Worm (Caenorhabditis elegans) whole organism, young adult: ENCODE data around the gene F18A1.7.

Source experiments
- B0261.1 ChIP-seq: sonication (generic microtip); optimal IDR thresholded peaks from 2 replicates; lab custom pipeline; 2016; ENCODE audit warnings: mild to moderate bottlenecking, missing genetic modification characterization, moderate library complexity, missing compliant biosample characterization
- B0336.3 ChIP-seq: fragments of 200-800 bp; sonication (Bioruptor generic); IDR thresholded peaks from 2 replicates; pipeline ENCODE4 v1.3.6; 2022; ENCODE audit warnings: missing genetic modification characterization, missing compliant biosample characterization
- C06A6.2 ChIP-seq: fragments of 200-800 bp; sonication (Bioruptor generic); conservative IDR thresholded peaks from 2 replicates; pipeline ENCODE4 v1.3.6; 2022; ENCODE audit warnings: missing genetic modification characterization, missing compliant biosample characterization
- F37B4.10 ChIP-seq: fragments of 200-800 bp; sonication (Bioruptor generic); IDR thresholded peaks from 2 replicates; pipeline ENCODE4 v1.3.6; 2022; ENCODE audit warnings: missing genetic modification characterization, missing compliant biosample characterization
- T07F8.4 ChIP-seq: sonication (generic microtip); optimal IDR thresholded peaks from 2 replicates; lab custom pipeline; 2016; ENCODE audit warnings: mild to moderate bottlenecking, missing genetic modification characterization, moderate library complexity, missing compliant biosample characterization
- aptf-2 ChIP-seq: fragments of 200-800 bp; sonication (Bioruptor generic); conservative IDR thresholded peaks from 2 replicates; pipeline ENCODE4 v1.3.6; 2022; ENCODE audit warnings: missing genetic modification reagents, missing genetic modification characterization, missing compliant biosample characterization
- atf-7 ChIP-seq: sonication (generic microtip); optimal IDR thresholded peaks from 2 replicates; lab custom pipeline; 2017; ENCODE audit warnings: mild to moderate bottlenecking, missing genetic modification characterization, missing compliant biosample characterization
- attf-3 ChIP-seq: fragments of 200-800 bp; sonication (Bioruptor generic); conservative IDR thresholded peaks from 2 replicates; pipeline ENCODE4 v1.3.6; 2022; ENCODE audit warnings: missing genetic modification reagents, missing genetic modification characterization, missing compliant biosample characterization
- bed-2 ChIP-seq: fragments of 200-800 bp; sonication (Bioruptor generic); IDR thresholded peaks from 2 replicates; pipeline ENCODE4 v1.3.6; 2022; ENCODE audit warnings: missing genetic modification reagents, missing genetic modification characterization, missing compliant biosample characterization
- ceh-58 ChIP-seq: fragments of 200-800 bp; sonication (Bioruptor generic); IDR thresholded peaks from 2 replicates; pipeline ENCODE4 v1.3.6; 2022; ENCODE audit warnings: missing genetic modification characterization, missing compliant biosample characterization
- ceh-79 ChIP-seq: sonication (generic microtip); optimal IDR thresholded peaks from 2 replicates; lab custom pipeline; 2017; ENCODE audit warnings: mild to moderate bottlenecking, missing genetic modification characterization, missing compliant biosample characterization
- chd-7 ChIP-seq: sonication (generic microtip); optimal IDR thresholded peaks from 2 replicates; lab custom pipeline; 2016; ENCODE audit warnings: mild to moderate bottlenecking, missing genetic modification characterization, moderate library complexity, missing compliant biosample characterization
- egl-18 ChIP-seq: fragments of 200-800 bp; sonication (Bioruptor generic); IDR thresholded peaks from 2 replicates; pipeline ENCODE4 v1.3.6; 2022; ENCODE audit warnings: missing genetic modification reagents, missing genetic modification characterization, missing compliant biosample characterization
- egrh-3 ChIP-seq: fragments of 200-800 bp; sonication (Bioruptor generic); IDR thresholded peaks from 2 replicates; pipeline ENCODE4 v1.3.6; 2022; ENCODE audit warnings: missing genetic modification reagents, missing genetic modification characterization, missing compliant biosample characterization
- fkh-3 ChIP-seq: sonication (generic microtip); optimal IDR thresholded peaks from 2 replicates; lab custom pipeline; 2016; ENCODE audit warnings: mild to moderate bottlenecking, missing genetic modification characterization, missing compliant biosample characterization
- let-526 ChIP-seq: fragments of 200-800 bp; sonication (Bioruptor generic); IDR thresholded peaks from 2 replicates; pipeline ENCODE4 v1.3.6; 2022; ENCODE audit warnings: missing genetic modification reagents, missing genetic modification characterization, missing compliant biosample characterization
- madf-8 ChIP-seq: fragments of 200-800 bp; sonication (Bioruptor generic); conservative IDR thresholded peaks from 2 replicates; pipeline ENCODE4 v1.3.6; 2022; ENCODE audit warnings: missing genetic modification reagents, missing genetic modification characterization, missing compliant biosample characterization
- nfya-2 ChIP-seq: fragments of 200-800 bp; sonication (Bioruptor generic); IDR thresholded peaks from 2 replicates; pipeline ENCODE4 v1.3.6; 2022; ENCODE audit warnings: missing genetic modification reagents, missing genetic modification characterization, missing compliant biosample characterization
- nhr-179 ChIP-seq: sonication (generic microtip); optimal IDR thresholded peaks from 2 replicates; lab custom pipeline; 2016; ENCODE audit warnings: mild to moderate bottlenecking, missing genetic modification characterization, missing compliant biosample characterization
- nhr-27 ChIP-seq: fragments of 200-800 bp; sonication (Bioruptor generic); optimal IDR thresholded peaks from 2 replicates; lab custom pipeline; 2018; ENCODE audit warnings: mild to moderate bottlenecking, missing genetic modification characterization, moderate library complexity, missing compliant biosample characterization
- rcor-1 ChIP-seq: fragments of 200-800 bp; sonication (Bioruptor generic); IDR thresholded peaks from 2 replicates; pipeline ENCODE4 v1.3.6; 2022; ENCODE audit warnings: missing genetic modification reagents, missing genetic modification characterization, missing compliant biosample characterization
- sdz-38 ChIP-seq: sonication (generic microtip); optimal IDR thresholded peaks from 2 replicates; lab custom pipeline; 2016; ENCODE audit warnings: missing genotype, missing genetic modification characterization, missing compliant biosample characterization
- sea-2 ChIP-seq: fragments of 200-800 bp; sonication (Bioruptor generic); IDR thresholded peaks from 2 replicates; pipeline ENCODE4 v1.3.6; 2022; ENCODE audit warnings: missing genetic modification characterization, missing compliant biosample characterization
- snpc-1.1 ChIP-seq: sonication (generic microtip); optimal IDR thresholded peaks from 2 replicates; lab custom pipeline; 2017; ENCODE audit warnings: missing genetic modification characterization, mild to moderate bottlenecking, missing compliant biosample characterization, antibody characterized with exemption, moderate library complexity, missing genotype, missing genetic modification reagents; ENCODE audit not compliant: insufficient read depth
- snpc-4 ChIP-seq, 5 experiments: fragments of 150-350 bp in 1 of 5; sonication (generic microtip) in 4 of 5; optimal IDR thresholded peaks; 2 replicates each; lab custom pipeline; 2014 to 2018; ENCODE audit warnings: missing genetic modification characterization in 5 of 5, missing biosample characterization in 3 of 5, antibody characterized with exemption in 2 of 5, mild to moderate bottlenecking in 2 of 5, missing compliant biosample characterization in 2 of 5, missing genotype in 2 of 5, moderate library complexity in 2 of 5, missing genetic modification reagents in 1 of 5
- xnd-1 ChIP-seq: sonication (generic microtip); optimal IDR thresholded peaks from 2 replicates; lab custom pipeline; 2016; ENCODE audit warnings: missing genotype, missing genetic modification reagents, missing genetic modification characterization, missing compliant biosample characterization
- zfh-2 ChIP-seq: fragments of 200-800 bp; sonication (Bioruptor generic); conservative IDR thresholded peaks from 2 replicates; pipeline ENCODE4 v1.3.6; 2022; ENCODE audit warnings: missing genetic modification reagents, missing genetic modification characterization, missing compliant biosample characterization
- zim-3 ChIP-seq: sonication (generic microtip); optimal IDR thresholded peaks from 2 replicates; lab custom pipeline; 2017; ENCODE audit warnings: mild to moderate bottlenecking, missing genetic modification characterization, moderate library complexity, missing compliant biosample characterization
- ztf-22 ChIP-seq: fragments of 200-800 bp; sonication (Bioruptor generic); optimal IDR thresholded peaks from 2 replicates; lab custom pipeline; 2018; ENCODE audit warnings: mild to moderate bottlenecking, missing genetic modification characterization, moderate library complexity, missing compliant biosample characterization
- ztf-25 ChIP-seq: fragments of 200-800 bp; sonication (Bioruptor generic); IDR thresholded peaks from 2 replicates; pipeline ENCODE4 v1.3.6; 2022; ENCODE audit warnings: missing genetic modification reagents, missing genetic modification characterization, missing compliant biosample characterization
- ztf-26 ChIP-seq: sonication (generic microtip); optimal IDR thresholded peaks from 2 replicates; lab custom pipeline; 2017; ENCODE audit warnings: missing genetic modification characterization, missing compliant biosample characterization
- ztf-3 ChIP-seq: fragments of 200-800 bp; sonication (Bioruptor generic); optimal IDR thresholded peaks from 2 replicates; lab custom pipeline; 2018; ENCODE audit warnings: mild to moderate bottlenecking, missing genetic modification characterization, missing compliant biosample characterization

F18A1.7 gene

ce11 chrII:7679499-7680012 is 16.0 kb upstream of the F18A1.7 start:
- TF ChIP-seq atf-7 (tag; lab: Kevin White, UChicago) (no peak), attf-3 (GFP tag; lab: Robert Waterston, UW) (no peak), ceh-58 (GFP tag; lab: Robert Waterston, UW) (no peak), ceh-79 (tag; lab: Kevin White, UChicago) (no peak), ztf-3 (GFP tag; lab: Kevin White, UChicago) (no peak), rcor-1 (GFP tag; lab: Robert Waterston, UW) (no peak), nfya-2 (no peak), aptf-2 (GFP tag; lab: Robert Waterston, UW) (no peak), F37B4.10 (no peak), chd-7 (tag; lab: Kevin White, UChicago) (no peak), ztf-25 (no peak)

- TF ChIP-seq let-526 (GFP tag; lab: Robert Waterston, UW) (no peak), zfh-2 (GFP tag; lab: Robert Waterston, UW) (0 out of 2 replicates have a peak, but pooled peaks have one; percentile 45), ztf-22 (GFP tag; lab: Kevin White, UChicago) (no peak)
These were observed 15.0 kb upstream of the F18A1.7 start for ce11 chrII:7678512-7678911.

- TF ChIP-seq snpc-4 (GFP tag; optimal IDR thresholded peaks at IDR 0.05; lab: Kevin White, UChicago) (no peak), snpc-4 (tag; optimal IDR thresholded peaks at IDR 0.05; lab: Kevin White, UChicago) (no peak), C06A6.2 (GFP tag; lab: Robert Waterston, UW) (no peak), ztf-22 (GFP tag; lab: Kevin White, UChicago) (no peak), zfh-2 (GFP tag; lab: Robert Waterston, UW) (0 out of 2 replicates have a peak, but pooled peaks have one; percentile 21)
These were observed 12.9 kb upstream of the F18A1.7 start for ce11 chrII:7676307-7676905.

ce11 chrII:7675752-7676151 is 12.2 kb upstream of the F18A1.7 start:
- TF ChIP-seq snpc-1.1 (tag; lab: Kevin White, UChicago) = no peak
- TF ChIP-seq nhr-27 = no peak
- no peak for TF ChIP-seq ztf-26 (tag; lab: Kevin White, UChicago)
- TF ChIP-seq ztf-22 (GFP tag; lab: Kevin White, UChicago) = no peak
- no peak for TF ChIP-seq madf-8 (GFP tag; lab: Robert Waterston, UW)
- no peak for TF ChIP-seq zim-3 (tag; lab: Kevin White, UChicago)
- TF ChIP-seq B0336.3 (GFP tag; lab: Robert Waterston, UW) = no peak
- no peak for TF ChIP-seq nhr-179 (tag; lab: Kevin White, UChicago)
- no peak for TF ChIP-seq bed-2
- no peak for TF ChIP-seq egrh-3 (GFP tag; lab: Robert Waterston, UW)
- no peak for TF ChIP-seq fkh-3 (tag; lab: Kevin White, UChicago)
- no peak for TF ChIP-seq sea-2 (GFP tag; lab: Robert Waterston, UW)
- no peak for TF ChIP-seq egl-18 (GFP tag; lab: Robert Waterston, UW)
- TF ChIP-seq let-526 (GFP tag; lab: Robert Waterston, UW) = no peak
- no peak for TF ChIP-seq xnd-1 (tag; lab: Kevin White, UChicago)
- no peak for TF ChIP-seq aptf-2 (GFP tag; lab: Robert Waterston, UW)
- TF ChIP-seq sdz-38 (tag; lab: Kevin White, UChicago) = no peak
- TF ChIP-seq B0261.1 (tag; lab: Kevin White, UChicago) = no peak
- no peak for TF ChIP-seq T07F8.4 (tag; lab: Kevin White, UChicago)
